Worm (Caenorhabditis elegans): ENCODE results near the gene alg-2.

Gene alg-2

DNA sequence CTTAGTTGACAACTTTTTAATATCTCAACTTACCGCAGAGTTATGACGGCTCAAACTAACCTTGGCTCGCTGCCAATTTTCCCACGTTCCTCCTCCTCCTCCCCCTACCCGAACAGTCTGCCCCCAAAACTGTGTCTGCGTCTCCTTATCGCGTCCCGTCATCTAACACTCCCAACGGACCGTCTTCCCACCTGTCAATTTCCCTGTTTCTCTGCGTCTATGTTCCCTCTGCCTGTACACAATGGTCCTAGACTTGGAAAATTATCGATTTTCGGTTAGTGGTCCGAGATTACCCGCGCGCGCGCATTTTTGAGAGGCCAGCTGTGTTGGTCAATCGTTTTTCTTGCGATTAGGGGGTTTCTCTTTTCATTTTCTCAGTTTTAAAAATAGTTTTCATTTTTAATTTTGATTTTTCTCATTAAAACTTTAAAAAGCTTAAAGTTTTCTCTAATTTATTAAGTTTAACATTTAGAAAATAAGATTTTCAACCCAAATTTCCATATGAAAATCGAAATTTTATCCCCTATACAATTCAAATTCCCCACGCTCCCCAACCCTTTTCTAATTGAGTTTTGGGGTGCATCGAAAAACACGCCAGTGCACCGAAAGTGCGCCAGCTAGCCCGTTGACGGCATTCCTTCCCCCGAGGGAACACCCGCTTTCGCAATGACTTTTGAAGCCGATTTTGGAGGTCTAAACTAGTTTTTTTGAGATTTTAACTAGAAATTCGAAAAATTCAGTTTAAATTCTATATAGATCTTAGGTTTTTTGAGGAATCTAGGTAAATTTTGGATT is at the start of gene alg-2:
Gene alg-2 (plus strand): TSS at position 220 of the 795 bp plus-strand sequence.
- peak; percentile 61 for TF ChIP-seq pes-1 (GFP tag; IDR thresholded peaks at IDR 0.05)
- no peak for TF ChIP-seq tbx-37 (GFP tag; conservative IDR thresholded peaks at IDR 0.05)

DNA sequence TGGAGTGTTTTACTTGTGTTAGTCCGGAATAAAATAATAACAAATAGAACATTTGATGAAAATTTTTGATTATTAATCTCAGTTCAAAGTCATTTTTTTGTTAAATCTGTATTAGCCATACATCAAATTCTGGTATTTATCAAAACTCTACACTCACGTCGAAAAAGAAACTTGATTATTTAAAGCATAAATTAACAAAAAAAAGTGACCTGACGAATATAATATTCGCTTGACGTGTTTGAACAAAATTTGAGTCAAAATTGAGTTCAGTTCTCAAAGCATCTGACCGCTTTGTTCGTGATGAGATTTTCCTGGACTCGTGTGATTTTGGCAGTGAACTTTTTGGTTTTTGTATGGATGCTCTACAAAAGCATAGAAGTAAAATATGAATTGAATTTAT is 49.5 kb upstream of the alg-2 start, which contains the start of gene F46F5.10:
Gene F46F5.10 (plus strand): TSS at position 301 of the 400 bp plus-strand sequence.
- no peak for TF ChIP-seq aly-1 (tag; optimal IDR thresholded peaks at IDR 0.05)
- no peak for TF ChIP-seq scrt-1 (GFP tag; IDR thresholded peaks at IDR 0.05)
- no peak for TF ChIP-seq pes-1 (GFP tag; IDR thresholded peaks at IDR 0.05)
- TF ChIP-seq flt-1 (GFP tag; IDR thresholded peaks at IDR 0.05): no peak
- no peak for TF ChIP-seq ceh-36 (tag; optimal IDR thresholded peaks at IDR 0.05)
- no peak for TF ChIP-seq tbx-37 (GFP tag; conservative IDR thresholded peaks at IDR 0.05)
- no peak for TF ChIP-seq hmbx-1 (tag; optimal IDR thresholded peaks at IDR 0.05)
- TF ChIP-seq tra-4 (tag; optimal IDR thresholded peaks at IDR 0.05): no peak
- no peak for TF ChIP-seq F13C5.2 (tag; optimal IDR thresholded peaks at IDR 0.05)
- TF ChIP-seq sea-1 (GFP tag; conservative IDR thresholded peaks at IDR 0.05): no peak
- no peak for TF ChIP-seq ets-7 (tag; optimal IDR thresholded peaks at IDR 0.05)
- no peak for TF ChIP-seq hmg-4 (GFP tag; optimal IDR thresholded peaks at IDR 0.05)
- TF ChIP-seq ceh-13 (GFP tag; optimal IDR thresholded peaks at IDR 0.05): no peak
- TF ChIP-seq ama-1 (optimal IDR thresholded peaks at IDR 0.05): no peak
- no peak for TF ChIP-seq hnd-1 (tag; optimal IDR thresholded peaks at IDR 0.05)
- TF ChIP-seq tbx-11 (GFP tag; IDR thresholded peaks at IDR 0.05): no peak
- no peak for TF ChIP-seq B0310.2 (tag; optimal IDR thresholded peaks at IDR 0.05)

DNA sequence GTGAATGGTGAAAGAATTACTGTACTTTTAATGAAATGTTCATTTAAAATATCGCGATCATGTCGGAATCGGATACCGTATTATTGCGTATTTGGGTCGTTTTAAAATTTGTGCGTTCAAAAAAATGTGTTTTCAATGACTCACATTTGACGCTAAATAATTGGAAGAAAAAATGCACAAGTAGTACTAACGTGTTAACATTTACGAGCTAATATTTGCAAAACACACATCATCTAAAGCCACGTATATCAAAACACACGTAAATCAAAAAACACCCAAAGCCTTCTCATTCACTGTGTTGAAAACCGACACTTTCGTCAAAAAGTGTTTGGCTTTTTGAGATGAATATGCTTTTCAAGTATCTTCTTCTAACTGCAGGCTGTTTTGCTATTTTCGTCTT is 47.5 kb upstream of the alg-2 start, which contains the start of gene F28A10.1:
Gene F28A10.1 (plus strand): TSS at position 301 of the 400 bp plus-strand sequence.
- no peak for TF ChIP-seq hmg-4 (GFP tag; optimal IDR thresholded peaks at IDR 0.05)
- no peak for TF ChIP-seq B0310.2 (tag; optimal IDR thresholded peaks at IDR 0.05)
- no peak for TF ChIP-seq sea-1 (GFP tag; conservative IDR thresholded peaks at IDR 0.05)
- no peak for TF ChIP-seq flt-1 (GFP tag; IDR thresholded peaks at IDR 0.05)
- no peak for TF ChIP-seq ama-1 (optimal IDR thresholded peaks at IDR 0.05)
- TF ChIP-seq F13C5.2 (tag; optimal IDR thresholded peaks at IDR 0.05): no peak
- no peak for TF ChIP-seq pes-1 (GFP tag; IDR thresholded peaks at IDR 0.05)
- TF ChIP-seq tbx-11 (GFP tag; IDR thresholded peaks at IDR 0.05): no peak

DNA sequence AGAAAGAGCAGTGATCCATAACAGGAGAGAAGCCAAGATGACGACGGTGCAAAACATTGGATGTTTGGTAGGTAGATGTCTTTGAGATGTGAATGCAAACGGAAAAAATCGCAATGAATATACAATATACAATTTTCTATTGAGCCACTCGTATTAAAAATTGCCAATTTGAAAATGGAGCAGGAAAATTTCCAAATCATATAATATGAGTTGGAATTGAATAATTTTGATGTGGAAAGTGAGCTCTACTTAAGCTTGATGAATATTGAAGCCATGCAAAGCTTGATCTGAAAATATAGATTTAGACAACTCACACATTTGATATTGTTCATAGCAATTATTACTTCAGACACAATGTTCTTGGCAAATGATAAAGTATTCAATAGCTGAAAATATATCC is 34.6 kb upstream of the alg-2 start, which contains the start of gene F28A10.8:
Gene F28A10.8 (minus strand): TSS at position 101 of the 400 bp plus-strand sequence.
- TF ChIP-seq hmg-4 (GFP tag; optimal IDR thresholded peaks at IDR 0.05): no peak
- TF ChIP-seq sea-1 (GFP tag; conservative IDR thresholded peaks at IDR 0.05): no peak
- TF ChIP-seq B0310.2 (tag; optimal IDR thresholded peaks at IDR 0.05): no peak
- no peak for TF ChIP-seq hnd-1 (tag; optimal IDR thresholded peaks at IDR 0.05)
- no peak for TF ChIP-seq ceh-36 (tag; optimal IDR thresholded peaks at IDR 0.05)
- no peak for TF ChIP-seq ceh-13 (GFP tag; optimal IDR thresholded peaks at IDR 0.05)
- no peak for TF ChIP-seq aly-1 (tag; optimal IDR thresholded peaks at IDR 0.05)
- TF ChIP-seq F13C5.2 (tag; optimal IDR thresholded peaks at IDR 0.05): no peak

DNA sequence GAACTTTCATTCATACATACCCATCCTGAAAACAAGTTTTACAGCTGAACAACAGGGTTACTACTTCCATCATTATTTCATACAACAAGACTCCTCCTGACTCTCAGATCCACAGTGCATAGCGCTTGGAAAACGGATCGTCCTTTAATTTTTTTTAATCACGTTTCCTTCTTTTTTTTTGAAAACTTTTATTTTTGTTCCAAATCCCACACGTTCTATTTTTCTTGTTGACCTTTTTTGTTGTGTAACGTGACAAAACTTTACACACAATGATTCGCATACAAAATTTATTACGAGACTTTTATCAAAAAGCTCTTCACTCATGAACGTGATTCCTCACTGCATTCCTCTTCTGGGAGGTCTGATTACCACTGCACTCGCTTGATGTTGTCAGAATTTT is 32.9 kb upstream of the alg-2 start, which contains the start of gene clc-33:
Gene clc-33 (plus strand): TSS at position 301 of the 400 bp plus-strand sequence.
- no peak for TF ChIP-seq F13C5.2 (tag; optimal IDR thresholded peaks at IDR 0.05)
- TF ChIP-seq flt-1 (GFP tag; IDR thresholded peaks at IDR 0.05): no peak
- no peak for TF ChIP-seq ceh-36 (tag; optimal IDR thresholded peaks at IDR 0.05)
- no peak for TF ChIP-seq tbx-11 (GFP tag; IDR thresholded peaks at IDR 0.05)
- TF ChIP-seq scrt-1 (GFP tag; IDR thresholded peaks at IDR 0.05): no peak
- no peak for TF ChIP-seq tra-4 (tag; optimal IDR thresholded peaks at IDR 0.05)
- TF ChIP-seq sea-1 (GFP tag; conservative IDR thresholded peaks at IDR 0.05): no peak
- TF ChIP-seq ama-1 (optimal IDR thresholded peaks at IDR 0.05): no peak
- TF ChIP-seq aly-1 (tag; optimal IDR thresholded peaks at IDR 0.05): no peak

DNA sequence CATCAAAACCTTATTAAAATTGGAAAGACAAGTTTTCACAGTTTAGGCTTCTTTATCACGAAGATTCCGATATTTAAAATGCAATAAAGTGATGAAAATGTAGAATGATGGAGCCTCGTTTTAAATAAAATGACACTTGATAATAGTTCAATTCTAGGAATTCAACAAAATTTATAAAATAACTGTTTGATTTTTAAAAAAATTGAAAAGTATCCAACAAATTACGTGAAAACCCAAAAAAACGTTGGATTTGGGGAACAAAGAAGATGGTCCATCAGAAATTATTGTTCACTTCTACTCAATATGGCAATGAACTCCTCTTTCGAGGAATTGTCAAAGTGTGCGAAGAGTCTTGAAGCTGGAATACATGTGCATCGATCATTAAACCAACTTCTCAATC is 29.0 kb upstream of the alg-2 start, which contains the start of gene F28A10.4:
Gene F28A10.4 (plus strand): TSS at position 301 of the 400 bp plus-strand sequence.
- TF ChIP-seq flt-1 (GFP tag; IDR thresholded peaks at IDR 0.05): no peak
- no peak for TF ChIP-seq ama-1 (optimal IDR thresholded peaks at IDR 0.05)
- TF ChIP-seq ceh-36 (tag; optimal IDR thresholded peaks at IDR 0.05): no peak
- no peak for TF ChIP-seq hmg-4 (GFP tag; optimal IDR thresholded peaks at IDR 0.05)
- TF ChIP-seq tbx-37 (GFP tag; conservative IDR thresholded peaks at IDR 0.05): no peak
- TF ChIP-seq B0310.2 (tag; optimal IDR thresholded peaks at IDR 0.05): no peak
- no peak for TF ChIP-seq aly-1 (tag; optimal IDR thresholded peaks at IDR 0.05)
- TF ChIP-seq sea-1 (GFP tag; conservative IDR thresholded peaks at IDR 0.05): no peak
- TF ChIP-seq scrt-1 (GFP tag; IDR thresholded peaks at IDR 0.05): no peak
- no peak for TF ChIP-seq ets-7 (tag; optimal IDR thresholded peaks at IDR 0.05)
- TF ChIP-seq tra-4 (tag; optimal IDR thresholded peaks at IDR 0.05): no peak
- TF ChIP-seq hmbx-1 (tag; optimal IDR thresholded peaks at IDR 0.05): no peak

DNA sequence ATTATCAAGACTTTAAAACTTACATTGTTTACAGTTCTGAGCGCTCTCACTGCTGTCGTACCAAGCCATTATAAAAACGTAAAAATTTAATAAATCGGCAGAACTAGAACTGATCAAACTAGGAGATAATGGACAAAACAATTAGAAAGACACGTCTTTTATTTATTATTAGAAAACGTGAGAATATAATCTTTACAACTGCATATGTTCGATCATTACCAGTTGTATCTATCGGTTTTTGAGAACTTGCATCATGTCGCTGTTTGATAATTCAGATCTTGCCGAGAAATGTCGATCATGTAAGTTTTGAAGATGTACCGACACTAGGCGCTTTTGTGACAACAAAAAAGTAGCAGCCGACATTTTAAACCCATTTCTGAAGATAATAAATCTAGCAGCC is 27.4 kb upstream of the alg-2 start, which contains the start of gene F28A10.7:
Gene F28A10.7 (minus strand): TSS at position 101 of the 400 bp plus-strand sequence.
- TF ChIP-seq tbx-37 (GFP tag; conservative IDR thresholded peaks at IDR 0.05) (no peak), F13C5.2 (tag; optimal IDR thresholded peaks at IDR 0.05) (no peak), ets-7 (tag; optimal IDR thresholded peaks at IDR 0.05) (no peak), hmbx-1 (tag; optimal IDR thresholded peaks at IDR 0.05) (no peak), tbx-11 (GFP tag; IDR thresholded peaks at IDR 0.05) (no peak), ceh-13 (GFP tag; optimal IDR thresholded peaks at IDR 0.05) (no peak), aly-1 (tag; optimal IDR thresholded peaks at IDR 0.05) (no peak), flt-1 (GFP tag; IDR thresholded peaks at IDR 0.05) (no peak), pes-1 (GFP tag; IDR thresholded peaks at IDR 0.05) (no peak), hmg-4 (GFP tag; optimal IDR thresholded peaks at IDR 0.05) (no peak), ama-1 (optimal IDR thresholded peaks at IDR 0.05) (no peak)
